Fruit fly (Drosophila melanogaster): ENCODE data around the gene vret.

The vret gene

dm6 chr3R:22751111-22751510 is 5.7 kb upstream of the vret start (continued):
- TF ChIP-seq topi (GFP tag; optimal IDR thresholded peaks at IDR 0.05): peak; percentile 9
- no peak for TF ChIP-seq CG16779 (tag; optimal IDR thresholded peaks at IDR 0.05)
- peak; percentile 27 for TF ChIP-seq CG10669 (GFP tag; optimal IDR thresholded peaks at IDR 0.05)
- TF ChIP-seq Sox14 (GFP tag; optimal IDR thresholded peaks at IDR 0.05): peak; percentile 17
- TF ChIP-seq Sox102F (GFP tag; optimal IDR thresholded peaks at IDR 0.05): peak; percentile 26
- TF ChIP-seq Met (GFP tag; optimal IDR thresholded peaks at IDR 0.05): peak; percentile 36
- TF ChIP-seq CG34406 (GFP tag; optimal IDR thresholded peaks at IDR 0.05): peak; percentile 2

DNA sequence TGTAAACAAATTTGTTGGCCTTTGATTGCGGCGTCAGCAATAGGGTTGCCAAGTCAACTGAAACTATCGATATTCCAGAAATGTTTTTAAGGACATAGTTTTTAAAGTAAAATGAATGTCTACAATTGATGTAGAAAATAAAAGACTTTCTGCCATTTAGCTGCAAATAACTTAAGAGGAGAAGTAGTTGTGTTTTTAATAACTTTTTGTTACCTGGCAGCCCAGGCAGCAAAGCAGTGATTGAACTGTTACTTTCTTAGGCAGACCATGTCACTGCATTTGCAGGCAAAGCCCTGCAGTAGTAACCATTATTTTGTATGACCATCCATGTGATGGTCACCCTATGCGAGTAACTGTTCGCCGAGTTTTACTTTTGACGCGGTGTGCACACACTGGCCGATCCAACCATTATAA is 5.2 kb upstream of the vret start, which contains the start of the genes rumi, CG7029 and Usp12-46:
TSS of gene rumi (minus strand) at position 64 of the 414 bp plus-strand sequence.
TSS of gene CG7029 (plus strand) at position 368 of the 414 bp plus-strand sequence.
TSS of gene Usp12-46 (plus strand) at position 368 of the 414 bp plus-strand sequence.
- TF ChIP-seq Eip78C (GFP tag) (peak; percentile 92), Eip75B (GFP tag; optimal IDR thresholded peaks at IDR 0.05) (no peak), topi (GFP tag; optimal IDR thresholded peaks at IDR 0.05) (peak; percentile 84), Sox15 (GFP tag; optimal IDR thresholded peaks at IDR 0.05) (peak; percentile 87), CG3919 (GFP tag; optimal IDR thresholded peaks at IDR 0.05) (no peak), acj6 (GFP tag; optimal IDR thresholded peaks at IDR 0.05) (no peak), CG11762 (GFP tag; optimal IDR thresholded peaks at IDR 0.05; ENCODE audit: insufficient read depth) (peak; percentile 78), CG9139 (GFP tag; optimal IDR thresholded peaks at IDR 0.05) (no peak), CG4318 (GFP tag; optimal IDR thresholded peaks at IDR 0.05) (no peak), CG6808 (GFP tag; optimal IDR thresholded peaks at IDR 0.05) (peak; percentile 22), Ets21C (GFP tag; optimal IDR thresholded peaks at IDR 0.05) (no peak), vri (GFP tag; optimal IDR thresholded peaks at IDR 0.05) (no peak), CG6792 (GFP tag; optimal IDR thresholded peaks at IDR 0.05) (no peak), CG3032 (tag; optimal IDR thresholded peaks at IDR 0.05) (peak; percentile 83), fd85E (GFP tag; optimal IDR thresholded peaks at IDR 0.05) (no peak), net (GFP tag; optimal IDR thresholded peaks at IDR 0.05) (no peak), CG6163 (GFP tag; IDR thresholded peaks at IDR 0.05) (peak; percentile 91), Met (GFP tag; optimal IDR thresholded peaks at IDR 0.05) (no peak), dsx (GFP tag; optimal IDR thresholded peaks at IDR 0.05; ENCODE audit: poor library complexity, severe bottlenecking) (peak; percentile 59), CG8319 (GFP tag; optimal IDR thresholded peaks at IDR 0.05) (peak; percentile 79), achi (GFP tag; optimal IDR thresholded peaks at IDR 0.05) (peak; percentile 77), CG8119 (GFP tag; IDR thresholded peaks at IDR 0.05) (peak; percentile 65; the same call in 2 of the 3 replicates), Sox102F (GFP tag; optimal IDR thresholded peaks at IDR 0.05) (no peak), Gug (GFP tag; IDR thresholded peaks at IDR 0.05) (peak; percentile 72), CG6854 (GFP tag; optimal IDR thresholded peaks at IDR 0.05) (peak; percentile 1), ss (GFP tag; optimal IDR thresholded peaks at IDR 0.05) (no peak), lz (GFP tag; optimal IDR thresholded peaks at IDR 0.05) (peak; percentile 88), fkh (GFP tag; optimal IDR thresholded peaks at IDR 0.05) (no peak), CG15336 (GFP tag; IDR thresholded peaks at IDR 0.05) (peak; percentile 36; the same call in 1 of the 2 replicates), CG11902 (GFP tag; optimal IDR thresholded peaks at IDR 0.05) (peak; percentile 78), salr (GFP tag; optimal IDR thresholded peaks at IDR 0.05) (peak in 1 of 2 experiments; percentile 62), CG10631 (GFP tag; optimal IDR thresholded peaks at IDR 0.05) (no peak), CG6276 (GFP tag; optimal IDR thresholded peaks at IDR 0.05) (no peak), pdm3 (GFP tag; optimal IDR thresholded peaks at IDR 0.05) (no peak), CG34406 (GFP tag; optimal IDR thresholded peaks at IDR 0.05) (no peak), CG11294 (GFP tag; IDR thresholded peaks at IDR 0.05) (peak; percentile 53; the same call in 1 of the 2 replicates), dac (GFP tag; optimal IDR thresholded peaks at IDR 0.05) (no peak), spab (GFP tag; optimal IDR thresholded peaks at IDR 0.05) (no peak), Hr38 (GFP tag; optimal IDR thresholded peaks at IDR 0.05) (peak; percentile 11), Lpt (GFP tag; optimal IDR thresholded peaks at IDR 0.05) (peak; percentile 68), OdsH (GFP tag; optimal IDR thresholded peaks at IDR 0.05) (no peak), Eip93F (GFP tag; optimal IDR thresholded peaks at IDR 0.05) (no peak), CG32006 (GFP tag; optimal IDR thresholded peaks at IDR 0.05) (no peak), CG8632 (GFP tag; optimal IDR thresholded peaks at IDR 0.05) (no peak), CG10669 (GFP tag; optimal IDR thresholded peaks at IDR 0.05) (no peak), Hr39 (GFP tag; optimal IDR thresholded peaks at IDR 0.05) (peak; percentile 93), cyc (GFP tag; optimal IDR thresholded peaks at IDR 0.05) (peak; percentile 89), Smox (GFP tag; optimal IDR thresholded peaks at IDR 0.05) (no peak)
